Fruit fly (Drosophila melanogaster): ENCODE data around the gene Zaf1.

Zaf1 gene

dm6 chr3R:11625544-11625943, at the start of gene Zaf1:
TSS of gene Zaf1 (minus strand) at chr3R:11625644.
- TF ChIP-seq dmrt93B (GFP tag; optimal IDR thresholded peaks at IDR 0.05) (no peak), HLH106 (tag; optimal IDR thresholded peaks at IDR 0.05) (no peak), Dif (GFP tag; optimal IDR thresholded peaks at IDR 0.05; ENCODE audit: partially characterized antibody) (no peak), h (GFP tag; optimal IDR thresholded peaks at IDR 0.05) (no peak), Hr78 (GFP tag; optimal IDR thresholded peaks at IDR 0.05) (no peak), Rel (GFP tag; optimal IDR thresholded peaks at IDR 0.05) (no peak), Rel (tag; optimal IDR thresholded peaks at IDR 0.05) (no peak), jim (GFP tag; optimal IDR thresholded peaks at IDR 0.05) (no peak), lola (GFP tag; optimal IDR thresholded peaks at IDR 0.05) (no peak), ey (GFP tag; optimal IDR thresholded peaks at IDR 0.05) (no peak)

- peak; percentile 28 for TF ChIP-seq OdsH (GFP tag; optimal IDR thresholded peaks at IDR 0.05)
- peak; percentile 46 for TF ChIP-seq rgr (GFP tag; optimal IDR thresholded peaks at IDR 0.05)
- TF ChIP-seq Hr78 (GFP tag; optimal IDR thresholded peaks at IDR 0.05), result no peak
- TF ChIP-seq dsf (GFP tag; optimal IDR thresholded peaks at IDR 0.05; ENCODE audit: borderline replicate concordance), result no peak
- no peak for TF ChIP-seq CrebA (GFP tag; optimal IDR thresholded peaks at IDR 0.05; ENCODE audit: borderline replicate concordance)
- TF ChIP-seq h (GFP tag; optimal IDR thresholded peaks at IDR 0.05), result peak; percentile 57
- TF ChIP-seq Hr83 (GFP tag; optimal IDR thresholded peaks at IDR 0.05; ENCODE audit: poor library complexity, severe bottlenecking), result no peak
- no peak for TF ChIP-seq CG9705 (GFP tag; optimal IDR thresholded peaks at IDR 0.05)
- TF ChIP-seq dl (GFP tag; optimal IDR thresholded peaks at IDR 0.05; ENCODE audit: insufficient read depth in 1 of 2, partially characterized antibody in 2 of 2), result no peak
- TF ChIP-seq Myc (optimal IDR thresholded peaks at IDR 0.05), result no peak
- TF ChIP-seq GATAd (GFP tag; optimal IDR thresholded peaks at IDR 0.05), result no peak
- TF ChIP-seq sv (GFP tag; optimal IDR thresholded peaks at IDR 0.05), result no peak
- TF ChIP-seq lola (GFP tag; optimal IDR thresholded peaks at IDR 0.05), result no peak
- no peak for TF ChIP-seq Hnf4 (GFP tag; optimal IDR thresholded peaks at IDR 0.05)
- TF ChIP-seq Abd-B (GFP tag; optimal IDR thresholded peaks at IDR 0.05), result no peak
- TF ChIP-seq psq (GFP tag; optimal IDR thresholded peaks at IDR 0.05), result no peak
- no peak for TF ChIP-seq brk (GFP tag; optimal IDR thresholded peaks at IDR 0.05)
- TF ChIP-seq Dif (GFP tag; optimal IDR thresholded peaks at IDR 0.05; ENCODE audit: partially characterized antibody), result no peak
- no peak for TF ChIP-seq Dfd (GFP tag; optimal IDR thresholded peaks at IDR 0.05)
- TF ChIP-seq woc (GFP tag; optimal IDR thresholded peaks at IDR 0.05), result peak; percentile 27
- TF ChIP-seq HLH106 (tag; optimal IDR thresholded peaks at IDR 0.05), result peak; percentile 18
- TF ChIP-seq usp (GFP tag; optimal IDR thresholded peaks at IDR 0.05), result no peak
- no peak for TF ChIP-seq dmrt93B (GFP tag; optimal IDR thresholded peaks at IDR 0.05)
- peak; percentile 54 for TF ChIP-seq fru (GFP tag; optimal IDR thresholded peaks at IDR 0.05)
- TF ChIP-seq jim (GFP tag; optimal IDR thresholded peaks at IDR 0.05), result no peak
- TF ChIP-seq tai (GFP tag; optimal IDR thresholded peaks at IDR 0.05), result no peak
- TF ChIP-seq N (GFP tag; optimal IDR thresholded peaks at IDR 0.05), result no peak
- no peak for TF ChIP-seq pan (optimal IDR thresholded peaks at IDR 0.05)
- no peak for TF ChIP-seq Jra (GFP tag; optimal IDR thresholded peaks at IDR 0.05)
- no peak for TF ChIP-seq br (GFP tag; optimal IDR thresholded peaks at IDR 0.05)
- peak in 1 of 2 experiments; percentile 54 for TF ChIP-seq foxo (GFP tag; optimal IDR thresholded peaks at IDR 0.05)
- no peak for TF ChIP-seq CG32264 (GFP tag; optimal IDR thresholded peaks at IDR 0.05)
- TF ChIP-seq sage (GFP tag; optimal IDR thresholded peaks at IDR 0.05), result no peak
- no peak for TF ChIP-seq Vsx2 (GFP tag; optimal IDR thresholded peaks at IDR 0.05; ENCODE audit: partially characterized antibody)
- TF ChIP-seq Rel (GFP tag; optimal IDR thresholded peaks at IDR 0.05), result no peak
- TF ChIP-seq Rel (tag; optimal IDR thresholded peaks at IDR 0.05), result peak; percentile 1
- peak; percentile 49 for TF ChIP-seq ey (GFP tag; optimal IDR thresholded peaks at IDR 0.05)
- peak; percentile 16 for TF ChIP-seq Sp1 (GFP tag; optimal IDR thresholded peaks at IDR 0.05)
Measured at dm6 chr3R:11673955-11674663, 48.7 kb upstream of the Zaf1 start, which contains the start of gene CG14715. TSS of gene CG14715 (plus strand) at chr3R:11674221.

- TF ChIP-seq Dif (GFP tag; optimal IDR thresholded peaks at IDR 0.05; ENCODE audit: partially characterized antibody) (no peak), foxo (GFP tag; optimal IDR thresholded peaks at IDR 0.05) (peak in 1 of 2 experiments; percentile 19), OdsH (GFP tag; optimal IDR thresholded peaks at IDR 0.05) (no peak)
Measured at dm6 chr3R:11671784-11672183, 46.3 kb upstream of the Zaf1 start.

All from whole organism, wandering third instar larva.